Worm (Caenorhabditis elegans) whole organism, young adult: Measurements from ENCODE around the gene rps-9.

Source experiments
- B0336.3 ChIP-seq: fragments of 200-800 bp; sonication (Bioruptor generic); IDR thresholded peaks from 2 replicates; pipeline ENCODE4 v1.3.6; 2022; ENCODE audit warnings: missing genetic modification characterization, missing compliant biosample characterization
- C17E4.6 ChIP-seq: fragments of 200-800 bp; sonication (Bioruptor generic); IDR thresholded peaks from 2 replicates; pipeline ENCODE4 v1.3.6; 2022; ENCODE audit warnings: missing genetic modification reagents, missing genetic modification characterization, missing compliant biosample characterization
- F23B12.7 ChIP-seq: sonication (generic microtip); optimal IDR thresholded peaks from 2 replicates; lab custom pipeline; 2017; ENCODE audit warnings: missing genetic modification characterization, mild to moderate bottlenecking, missing compliant biosample characterization, antibody characterized with exemption, moderate library complexity; ENCODE audit not compliant: insufficient read depth
- F33H1.4 ChIP-seq: fragments of 200-800 bp; sonication (Bioruptor generic); IDR thresholded peaks from 2 replicates; pipeline ENCODE4 v1.3.6; 2022; ENCODE audit warnings: missing genetic modification reagents, missing genetic modification characterization, missing compliant biosample characterization
- F37B4.10 ChIP-seq: fragments of 200-800 bp; sonication (Bioruptor generic); IDR thresholded peaks from 2 replicates; pipeline ENCODE4 v1.3.6; 2022; ENCODE audit warnings: missing genetic modification characterization, missing compliant biosample characterization
- F55B11.4 ChIP-seq: sonication (generic microtip); optimal IDR thresholded peaks from 2 replicates; lab custom pipeline; 2016; ENCODE audit warnings: missing compliant biosample characterization, missing genetic modification characterization, borderline replicate concordance; ENCODE audit not compliant: insufficient read depth
- F57C9.4 ChIP-seq: sonication (generic microtip); optimal IDR thresholded peaks from 2 replicates; lab custom pipeline; 2017; ENCODE audit warnings: mild to moderate bottlenecking, missing genetic modification characterization, missing compliant biosample characterization
- Y53G8AR.9 ChIP-seq: fragments of 200-800 bp; sonication (Bioruptor generic); conservative IDR thresholded peaks from 2 replicates; pipeline ENCODE4 v1.3.6; 2022; ENCODE audit warnings: missing genetic modification reagents, missing genetic modification characterization, missing compliant biosample characterization
- aptf-2 ChIP-seq: fragments of 200-800 bp; sonication (Bioruptor generic); conservative IDR thresholded peaks from 2 replicates; pipeline ENCODE4 v1.3.6; 2022; ENCODE audit warnings: missing genetic modification reagents, missing genetic modification characterization, missing compliant biosample characterization
- athp-1 ChIP-seq: sonication (generic microtip); optimal IDR thresholded peaks from 2 replicates; lab custom pipeline; 2017; ENCODE audit warnings: mild to moderate bottlenecking, missing genetic modification characterization, missing compliant biosample characterization
- attf-6 ChIP-seq: fragments of 200-800 bp; sonication (Bioruptor generic); IDR thresholded peaks from 2 replicates; pipeline ENCODE4 v1.3.6; 2022; ENCODE audit warnings: missing genetic modification reagents, missing genetic modification characterization, missing compliant biosample characterization
- bed-1 ChIP-seq: fragments of 200-800 bp; sonication (Bioruptor generic); IDR thresholded peaks from 2 replicates; pipeline ENCODE4 v1.3.6; 2022; ENCODE audit warnings: missing genetic modification reagents, missing genetic modification characterization, missing compliant biosample characterization
- cebp-1 ChIP-seq, 2 experiments: fragments of 200-800 bp in 1 of 2; sonication (Bioruptor generic) in 1 of 2; sonication (generic microtip) in 1 of 2; IDR thresholded peaks in 1 of 2; optimal IDR thresholded peaks in 1 of 2; 2 replicates each; pipeline versions ENCODE4 v1.3.6 to Lab custom; 2017 to 2022; ENCODE audit warnings: missing compliant biosample characterization in 2 of 2, missing genetic modification characterization in 2 of 2, mild to moderate bottlenecking in 1 of 2, missing genetic modification reagents in 1 of 2, moderate library complexity in 1 of 2
- ceh-27 ChIP-seq: fragments of 200-800 bp; sonication (Bioruptor generic); optimal IDR thresholded peaks from 2 replicates; lab custom pipeline; 2018; ENCODE audit warnings: mild to moderate bottlenecking, missing genetic modification characterization, moderate library complexity, missing compliant biosample characterization
- ceh-40 ChIP-seq: fragments of 200-800 bp; sonication (Bioruptor generic); IDR thresholded peaks from 2 replicates; pipeline ENCODE4 v1.3.6; 2022; ENCODE audit warnings: missing genetic modification characterization, missing compliant biosample characterization
- ceh-58 ChIP-seq: fragments of 200-800 bp; sonication (Bioruptor generic); IDR thresholded peaks from 2 replicates; pipeline ENCODE4 v1.3.6; 2022; ENCODE audit warnings: missing genetic modification characterization, missing compliant biosample characterization
- ceh-79 ChIP-seq: sonication (generic microtip); optimal IDR thresholded peaks from 2 replicates; lab custom pipeline; 2017; ENCODE audit warnings: mild to moderate bottlenecking, missing genetic modification characterization, missing compliant biosample characterization
- egl-18 ChIP-seq: fragments of 200-800 bp; sonication (Bioruptor generic); IDR thresholded peaks from 2 replicates; pipeline ENCODE4 v1.3.6; 2022; ENCODE audit warnings: missing genetic modification reagents, missing genetic modification characterization, missing compliant biosample characterization
- egrh-3 ChIP-seq: fragments of 200-800 bp; sonication (Bioruptor generic); IDR thresholded peaks from 2 replicates; pipeline ENCODE4 v1.3.6; 2022; ENCODE audit warnings: missing genetic modification reagents, missing genetic modification characterization, missing compliant biosample characterization
- fkh-3 ChIP-seq: sonication (generic microtip); optimal IDR thresholded peaks from 2 replicates; lab custom pipeline; 2016; ENCODE audit warnings: mild to moderate bottlenecking, missing genetic modification characterization, missing compliant biosample characterization
- hlh-12 ChIP-seq: sonication (generic microtip); optimal IDR thresholded peaks from 2 replicates; lab custom pipeline; 2016; ENCODE audit warnings: missing genetic modification characterization, missing compliant biosample characterization
- hmg-1.2 ChIP-seq: fragments of 200-800 bp; sonication (Bioruptor generic); IDR thresholded peaks from 2 replicates; pipeline ENCODE4 v1.3.6; 2022; ENCODE audit warnings: missing genetic modification reagents, missing genetic modification characterization, missing compliant biosample characterization
- hrde-1 ChIP-seq: sonication (generic microtip); optimal IDR thresholded peaks from 2 replicates; lab custom pipeline; 2016; ENCODE audit warnings: missing genetic modification characterization, mild to moderate bottlenecking, missing compliant biosample characterization, moderate library complexity, missing genotype, missing genetic modification reagents, borderline replicate concordance
- hsf-1 ChIP-seq: fragments of 200-800 bp; sonication (Bioruptor generic); IDR thresholded peaks from 2 replicates; pipeline ENCODE4 v1.3.6; 2022; ENCODE audit warnings: missing genetic modification reagents, missing genetic modification characterization, missing compliant biosample characterization
- lin-35 ChIP-seq, 3 experiments: fragments of 150-350 bp in 2 of 3; sonication (generic microtip) in 1 of 3; optimal IDR thresholded peaks; 2 replicates each; lab custom pipeline; 2014 to 2018; ENCODE audit warnings: missing biosample characterization in 3 of 3, missing genetic modification characterization in 3 of 3, missing genetic modification reagents in 3 of 3
- lir-1 ChIP-seq: fragments of 200-800 bp; sonication (Bioruptor generic); conservative IDR thresholded peaks from 2 replicates; pipeline ENCODE4 v1.3.6; 2022; ENCODE audit warnings: missing genetic modification reagents, missing genetic modification characterization, missing compliant biosample characterization
- lsl-1 ChIP-seq: fragments of 200-800 bp; sonication (Bioruptor generic); optimal IDR thresholded peaks from 2 replicates; lab custom pipeline; 2018; ENCODE audit warnings: mild to moderate bottlenecking, missing genetic modification characterization, moderate library complexity, missing compliant biosample characterization
- mel-28 ChIP-seq: sonication (generic microtip); optimal IDR thresholded peaks from 2 replicates; lab custom pipeline; 2016; ENCODE audit warnings: borderline replicate concordance, mild to moderate bottlenecking, missing genetic modification characterization, missing compliant biosample characterization
- nfya-1 ChIP-seq: sonication (generic microtip); optimal IDR thresholded peaks from 2 replicates; lab custom pipeline; 2017; ENCODE audit warnings: antibody characterized with exemption, missing compliant biosample characterization, missing genetic modification characterization, borderline replicate concordance; ENCODE audit not compliant: insufficient read depth
- nfyb-1 ChIP-seq: fragments of 200-800 bp; sonication (Bioruptor generic); IDR thresholded peaks from 2 replicates; pipeline ENCODE4 v1.3.6; 2022; ENCODE audit warnings: missing genetic modification reagents, missing genetic modification characterization, missing compliant biosample characterization
- nhr-80 ChIP-seq: sonication (generic microtip); optimal IDR thresholded peaks from 2 replicates; lab custom pipeline; 2016; ENCODE audit warnings: missing genetic modification characterization, missing compliant biosample characterization
- nhr-90 ChIP-seq: sonication (generic microtip); optimal IDR thresholded peaks from 2 replicates; lab custom pipeline; 2016; ENCODE audit warnings: missing genotype, mild to moderate bottlenecking, missing genetic modification characterization, missing compliant biosample characterization
- pbrm-1 ChIP-seq: fragments of 200-800 bp; sonication (Bioruptor generic); IDR thresholded peaks from 2 replicates; pipeline ENCODE4 v1.3.6; 2022; ENCODE audit warnings: missing genetic modification reagents, missing genetic modification characterization, missing compliant biosample characterization
- snpc-1.1 ChIP-seq: sonication (generic microtip); optimal IDR thresholded peaks from 2 replicates; lab custom pipeline; 2017; ENCODE audit warnings: missing genetic modification characterization, mild to moderate bottlenecking, missing compliant biosample characterization, antibody characterized with exemption, moderate library complexity, missing genotype, missing genetic modification reagents; ENCODE audit not compliant: insufficient read depth
- snpc-1.3 ChIP-seq: sonication (generic microtip); optimal IDR thresholded peaks from 2 replicates; lab custom pipeline; 2017; ENCODE audit warnings: missing genetic modification characterization, mild to moderate bottlenecking, missing compliant biosample characterization, antibody characterized with exemption, moderate library complexity, missing genotype, missing genetic modification reagents; ENCODE audit not compliant: insufficient read depth
- snpc-3.4 ChIP-seq: sonication (generic microtip); optimal IDR thresholded peaks from 2 replicates; lab custom pipeline; 2017; ENCODE audit warnings: missing genetic modification characterization, mild to moderate bottlenecking, missing compliant biosample characterization, antibody characterized with exemption, moderate library complexity, missing genotype, missing genetic modification reagents
- snpc-4 ChIP-seq, 5 experiments: fragments of 150-350 bp in 1 of 5; sonication (generic microtip) in 4 of 5; optimal IDR thresholded peaks; 2 replicates each; lab custom pipeline; 2014 to 2018; ENCODE audit warnings: missing genetic modification characterization in 5 of 5, missing biosample characterization in 3 of 5, antibody characterized with exemption in 2 of 5, mild to moderate bottlenecking in 2 of 5, missing compliant biosample characterization in 2 of 5, missing genotype in 2 of 5, moderate library complexity in 2 of 5, missing genetic modification reagents in 1 of 5
- somi-1 ChIP-seq: fragments of 200-800 bp; sonication (Bioruptor generic); optimal IDR thresholded peaks from 2 replicates; lab custom pipeline; 2018; ENCODE audit warnings: mild to moderate bottlenecking, missing genetic modification characterization, missing compliant biosample characterization
- sptf-2 ChIP-seq: fragments of 200-800 bp; sonication (Bioruptor generic); optimal IDR thresholded peaks from 2 replicates; lab custom pipeline; 2018; ENCODE audit warnings: mild to moderate bottlenecking, missing genetic modification characterization, missing compliant biosample characterization
- tbp1 ChIP-seq: fragments of 200-800 bp; sonication (Bioruptor generic); optimal IDR thresholded peaks from 2 replicates; lab custom pipeline; 2018; ENCODE audit warnings: mild to moderate bottlenecking, missing genetic modification characterization, missing compliant biosample characterization
- tlf-1 ChIP-seq: fragments of 200-800 bp; sonication (Bioruptor generic); optimal IDR thresholded peaks from 2 replicates; lab custom pipeline; 2018; ENCODE audit warnings: mild to moderate bottlenecking, missing genetic modification characterization, missing compliant biosample characterization
- xnd-1 ChIP-seq: sonication (generic microtip); optimal IDR thresholded peaks from 2 replicates; lab custom pipeline; 2016; ENCODE audit warnings: missing genotype, missing genetic modification reagents, missing genetic modification characterization, missing compliant biosample characterization
- zfh-2 ChIP-seq: fragments of 200-800 bp; sonication (Bioruptor generic); conservative IDR thresholded peaks from 2 replicates; pipeline ENCODE4 v1.3.6; 2022; ENCODE audit warnings: missing genetic modification reagents, missing genetic modification characterization, missing compliant biosample characterization
- zim-3 ChIP-seq: sonication (generic microtip); optimal IDR thresholded peaks from 2 replicates; lab custom pipeline; 2017; ENCODE audit warnings: mild to moderate bottlenecking, missing genetic modification characterization, moderate library complexity, missing compliant biosample characterization
- ztf-22 ChIP-seq: fragments of 200-800 bp; sonication (Bioruptor generic); optimal IDR thresholded peaks from 2 replicates; lab custom pipeline; 2018; ENCODE audit warnings: mild to moderate bottlenecking, missing genetic modification characterization, moderate library complexity, missing compliant biosample characterization

The rps-9 gene

ce11 chrII:11103657-11104056 is 22.5 kb downstream of the rps-9 start, which contains the start of gene C09H10.5:
C09H10.5 (minus strand) TSS chrII:11103757.
- no peak for TF ChIP-seq tbp1 (GFP tag; lab: Kevin White, UChicago)
- TF ChIP-seq nfyb-1: no peak
- TF ChIP-seq xnd-1 (tag; lab: Kevin White, UChicago): no peak
- TF ChIP-seq snpc-1.1 (tag; lab: Kevin White, UChicago): no peak
- TF ChIP-seq F55B11.4 (tag; lab: Kevin White, UChicago): no peak
- TF ChIP-seq F33H1.4: no peak
- TF ChIP-seq ztf-22 (GFP tag; lab: Kevin White, UChicago): no peak
- TF ChIP-seq tlf-1 (GFP tag; lab: Kevin White, UChicago): no peak
- no peak for TF ChIP-seq zim-3 (tag; lab: Kevin White, UChicago)
- no peak for TF ChIP-seq mel-28 (tag; lab: Kevin White, UChicago)
- TF ChIP-seq ceh-40 (GFP tag; lab: Robert Waterston, UW): no peak
- no peak for TF ChIP-seq pbrm-1 (GFP tag; lab: Robert Waterston, UW)

- no peak for TF ChIP-seq ceh-58 (GFP tag; lab: Robert Waterston, UW)
- TF ChIP-seq hrde-1 (tag; lab: Kevin White, UChicago): no peak
- no peak for TF ChIP-seq cebp-1 (GFP tag; IDR thresholded peaks at IDR 0.05; lab: Robert Waterston, UW)
- peak; percentile 47 for TF ChIP-seq cebp-1 (tag; optimal IDR thresholded peaks at IDR 0.05; lab: Kevin White, UChicago)
- peak; percentile 68 for TF ChIP-seq nhr-80 (tag; lab: Kevin White, UChicago)
- TF ChIP-seq attf-6 (GFP tag; lab: Robert Waterston, UW): no peak
- TF ChIP-seq ceh-27 (GFP tag; lab: Kevin White, UChicago): peak; percentile 52
- TF ChIP-seq aptf-2: no peak
- TF ChIP-seq F57C9.4 (tag; lab: Kevin White, UChicago): no peak
- no peak for TF ChIP-seq athp-1 (tag; lab: Kevin White, UChicago)
- no peak for TF ChIP-seq snpc-3.4 (tag; lab: Kevin White, UChicago)
- TF ChIP-seq F23B12.7 (tag; lab: Kevin White, UChicago): peak; percentile 26
- TF ChIP-seq tlf-1 (GFP tag; lab: Kevin White, UChicago): no peak
- TF ChIP-seq somi-1: no peak
- TF ChIP-seq hsf-1: no peak
- no peak for TF ChIP-seq egl-18 (GFP tag; lab: Robert Waterston, UW)
- TF ChIP-seq B0336.3 (GFP tag; lab: Robert Waterston, UW): no peak
- TF ChIP-seq sptf-2 (GFP tag; lab: Kevin White, UChicago): no peak
- no peak for TF ChIP-seq nfya-1 (tag; lab: Kevin White, UChicago)
- TF ChIP-seq snpc-1.3: no peak
- TF ChIP-seq F37B4.10 (GFP tag; lab: Robert Waterston, UW): no peak
- TF ChIP-seq zfh-2 (GFP tag; lab: Robert Waterston, UW): peak; percentile 60
- TF ChIP-seq nhr-90 (tag; lab: Kevin White, UChicago): no peak
- TF ChIP-seq bed-1: no peak
- no peak for TF ChIP-seq fkh-3 (tag; lab: Kevin White, UChicago)
- no peak for TF ChIP-seq snpc-4 (GFP tag; optimal IDR thresholded peaks at IDR 0.05; lab: Kevin White, UChicago)
- TF ChIP-seq snpc-4 (tag; optimal IDR thresholded peaks at IDR 0.05; lab: Kevin White, UChicago): peak in 1 of 4 experiments; percentile 1
- no peak for TF ChIP-seq egrh-3 (GFP tag; lab: Robert Waterston, UW)
- peak in 1 of 3 experiments; percentile 59 for TF ChIP-seq lin-35 (GFP tag; optimal IDR thresholded peaks at IDR 0.05; lab: Kevin White, UChicago)
- TF ChIP-seq ceh-79 (tag; lab: Kevin White, UChicago): no peak
- TF ChIP-seq lir-1 (GFP tag; lab: Robert Waterston, UW): no peak
- TF ChIP-seq C17E4.6 (GFP tag; lab: Robert Waterston, UW): no peak
- no peak for TF ChIP-seq lsl-1
- TF ChIP-seq hmg-1.2 (GFP tag; lab: Robert Waterston, UW): peak; percentile 61; the same call in 1 of the 2 replicates
- no peak for TF ChIP-seq Y53G8AR.9 (GFP tag; lab: Robert Waterston, UW)
- TF ChIP-seq hlh-12 (tag; lab: Kevin White, UChicago): no peak
Observed at ce11 chrII:11103052-11103451, 23.1 kb downstream of the rps-9 start.
